Worm (Caenorhabditis elegans) whole organism, late embryonic: ENCODE data around the gene B0280.7.

Experiments
- F13H6.1 ChIP-seq: sonication (generic microtip); optimal IDR thresholded peaks from 2 replicates; lab custom pipeline; 2016; ENCODE audit warnings: missing genetic modification characterization, missing compliant biosample characterization
- K02D7.2 ChIP-seq: sonication (generic microtip); optimal IDR thresholded peaks from 2 replicates; lab custom pipeline; 2017; ENCODE audit warnings: mild to moderate bottlenecking, missing genetic modification characterization, missing compliant biosample characterization
- ama-1 ChIP-seq: fragments of 150-350 bp; optimal IDR thresholded peaks from 2 replicates; lab custom pipeline; 2014
- ceh-24 ChIP-seq: sonication (generic microtip); optimal IDR thresholded peaks from 2 replicates; lab custom pipeline; 2016; ENCODE audit warnings: mild to moderate bottlenecking, missing genetic modification characterization, missing compliant biosample characterization
- elt-2 ChIP-seq: sonication (generic microtip); optimal IDR thresholded peaks from 2 replicates; lab custom pipeline; 2016; ENCODE audit warnings: missing genetic modification reagents, missing genetic modification characterization, missing compliant biosample characterization
- fax-1 ChIP-seq: sonication (generic microtip); optimal IDR thresholded peaks from 2 replicates; lab custom pipeline; 2016; ENCODE audit warnings: missing genotype, missing genetic modification characterization, missing compliant biosample characterization
- lin-11 ChIP-seq: fragments of 200-800 bp; sonication (Bioruptor generic); optimal IDR thresholded peaks from 2 replicates; lab custom pipeline; 2018; ENCODE audit warnings: mild to moderate bottlenecking, missing genetic modification characterization, missing compliant biosample characterization

DNA sequence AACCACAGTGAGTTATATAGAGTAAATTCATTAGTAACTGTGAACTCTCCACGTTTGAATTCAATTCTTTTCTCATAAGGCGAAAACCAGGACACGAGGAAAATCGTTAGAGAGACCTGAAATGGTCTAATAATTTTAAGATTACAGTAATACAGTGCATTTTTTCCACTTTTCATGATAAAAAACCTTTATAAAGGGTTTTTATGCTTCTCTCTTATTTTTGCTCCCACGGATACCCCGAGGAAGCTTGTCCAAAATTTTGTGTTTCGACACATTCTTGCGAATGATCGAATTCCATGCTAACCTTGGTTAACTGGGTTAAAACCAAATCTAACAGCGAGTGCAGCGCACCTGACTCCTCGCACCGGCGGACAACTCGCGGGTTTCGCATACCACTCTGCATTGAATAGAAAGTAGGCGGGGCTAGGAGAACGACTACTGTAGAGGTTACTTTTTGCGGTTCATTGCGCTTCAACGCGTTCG lies 28.6 kb upstream of the B0280.7 start:
- no peak for TF ChIP-seq lin-11 (tag; lab: Kevin White, UChicago)
- TF ChIP-seq ama-1 (lab: Kevin White, UChicago), result peak; percentile 58
- no peak for TF ChIP-seq F13H6.1 (tag; lab: Kevin White, UChicago)
- no peak for TF ChIP-seq K02D7.2 (tag; lab: Kevin White, UChicago)
- TF ChIP-seq ceh-24 (tag; lab: Kevin White, UChicago), result no peak
- no peak for TF ChIP-seq fax-1
- TF ChIP-seq elt-2 (tag; lab: Kevin White, UChicago), result no peak
